Worm (Caenorhabditis elegans): ENCODE data around the gene scl-6.

DNA sequence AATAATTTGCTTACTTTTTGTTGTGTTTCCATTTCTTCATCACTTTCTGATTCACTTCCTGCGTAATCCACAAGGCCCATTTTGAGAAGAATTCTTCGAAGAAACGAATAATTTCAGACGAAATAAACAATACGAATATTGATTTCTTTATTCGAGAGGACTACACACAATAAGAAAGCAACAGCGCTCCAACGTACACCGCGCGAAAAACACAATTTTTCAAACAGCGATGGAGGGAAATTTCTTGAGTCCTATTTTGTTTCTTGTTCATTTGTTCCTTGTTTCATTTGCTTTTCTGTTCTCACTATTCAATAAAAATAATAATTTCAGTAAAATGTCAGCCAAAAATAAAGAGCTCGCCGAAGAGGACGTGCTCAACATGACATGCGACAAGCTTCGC is 25.1 kb downstream of the scl-6 start, which contains the start of the genes prcc-1 and C39E9.12:
- TF ChIP-seq ztf-11 (tag; optimal IDR thresholded peaks at IDR 0.05): no peak
- no peak for TF ChIP-seq nhr-12 (tag; optimal IDR thresholded peaks at IDR 0.05)
- TF ChIP-seq fos-1 (tag; optimal IDR thresholded peaks at IDR 0.05): peak; percentile 32
- TF ChIP-seq elt-3 (tag; optimal IDR thresholded peaks at IDR 0.05): no peak
- no peak for TF ChIP-seq ama-1 (optimal IDR thresholded peaks at IDR 0.05)
- peak; percentile 6 for TF ChIP-seq egl-27 (tag; optimal IDR thresholded peaks at IDR 0.05)
